Worm (Caenorhabditis elegans) whole organism, L2 larva: ENCODE measurements around the gene ncs-7.
"Not testable (repeated sequence)": the region's sequence is repeated elsewhere in the genome, so short reads cannot be mapped to it uniquely, and the experiment has no call there.

ENCODE experiments used
- C34F6.9 ChIP-seq: fragments of 150-350 bp; optimal IDR thresholded peaks from 2 replicates; lab custom pipeline; 2014; ENCODE audit warnings: missing biosample characterization, missing genetic modification characterization
- F13H6.1 ChIP-seq: sonication (generic microtip); optimal IDR thresholded peaks from 2 replicates; lab custom pipeline; 2016; ENCODE audit warnings: missing genetic modification characterization, missing compliant biosample characterization
- R02D3.7 ChIP-seq: fragments of 150-350 bp; optimal IDR thresholded peaks from 2 replicates; lab custom pipeline; 2014; ENCODE audit warnings: missing biosample characterization, missing genetic modification characterization
- ZK546.5 ChIP-seq: sonication (generic microtip); optimal IDR thresholded peaks from 2 replicates; lab custom pipeline; 2017; ENCODE audit warnings: missing biosample characterization, missing genetic modification characterization
- ama-1 ChIP-seq: fragments of 150-350 bp; optimal IDR thresholded peaks from 2 replicates; lab custom pipeline; 2018; ENCODE audit warnings: inconsistent platforms
- blmp-1 ChIP-seq: sonication (generic microtip); optimal IDR thresholded peaks from 2 replicates; lab custom pipeline; 2017; ENCODE audit warnings: missing genetic modification characterization, mild to moderate bottlenecking, missing compliant biosample characterization, antibody characterized with exemption, moderate library complexity; ENCODE audit not compliant: insufficient read depth
- ceh-16 ChIP-seq: fragments of 150-350 bp; optimal IDR thresholded peaks from 2 replicates; lab custom pipeline; 2014; ENCODE audit warnings: missing biosample characterization, missing genetic modification characterization
- ceh-82 ChIP-seq: fragments of 150-350 bp; optimal IDR thresholded peaks from 2 replicates; lab custom pipeline; 2014; ENCODE audit warnings: missing biosample characterization, missing genetic modification characterization
- crh-2 ChIP-seq: sonication (generic microtip); optimal IDR thresholded peaks from 2 replicates; lab custom pipeline; 2017; ENCODE audit warnings: missing biosample characterization, missing genetic modification characterization
- dmd-4 ChIP-seq: sonication (generic microtip); optimal IDR thresholded peaks from 2 replicates; lab custom pipeline; 2017; ENCODE audit warnings: missing biosample characterization, missing genetic modification characterization
- egl-27 ChIP-seq: sonication (generic microtip); optimal IDR thresholded peaks from 3 replicates; lab custom pipeline; 2017; ENCODE audit warnings: missing biosample characterization, missing genetic modification reagents, missing genetic modification characterization
- elt-3 ChIP-seq: sonication (generic microtip); optimal IDR thresholded peaks from 2 replicates; lab custom pipeline; 2017; ENCODE audit warnings: missing biosample characterization, missing genetic modification characterization
- fos-1 ChIP-seq: fragments of 150-350 bp; optimal IDR thresholded peaks from 2 replicates; lab custom pipeline; 2014; ENCODE audit warnings: missing biosample characterization, missing genetic modification characterization
- gmeb-1 ChIP-seq: fragments of 150-350 bp; optimal IDR thresholded peaks from 2 replicates; lab custom pipeline; 2014; ENCODE audit warnings: missing biosample characterization, missing genetic modification characterization
- lin-11 ChIP-seq: fragments of 150-350 bp; sonication (generic microtip); optimal IDR thresholded peaks from 2 replicates; lab custom pipeline; 2014; ENCODE audit warnings: missing biosample characterization, missing genetic modification characterization, inconsistent platforms, mixed read lengths
- mab-5 ChIP-seq: fragments of 150-350 bp; optimal IDR thresholded peaks from 2 replicates; lab custom pipeline; 2014; ENCODE audit warnings: missing biosample characterization, missing genetic modification characterization
- mbf-1 ChIP-seq: sonication (generic microtip); optimal IDR thresholded peaks from 2 replicates; lab custom pipeline; 2017; ENCODE audit warnings: missing biosample characterization, missing genetic modification characterization
- mdl-1 ChIP-seq, 2 experiments: fragments of 150-350 bp in 1 of 2; sonication (generic microtip) in 1 of 2; optimal IDR thresholded peaks; 2 replicates each; lab custom pipeline; 2017; ENCODE audit warnings: missing biosample characterization in 2 of 2, missing genetic modification characterization in 2 of 2
- nhr-11 ChIP-seq: fragments of 150-350 bp; optimal IDR thresholded peaks from 2 replicates; lab custom pipeline; 2014; ENCODE audit warnings: missing biosample characterization, missing genetic modification characterization
- nhr-12 ChIP-seq: fragments of 150-350 bp; optimal IDR thresholded peaks from 2 replicates; lab custom pipeline; 2014; ENCODE audit warnings: missing biosample characterization, missing genetic modification characterization
- nhr-129 ChIP-seq: fragments of 150-350 bp; optimal IDR thresholded peaks from 2 replicates; lab custom pipeline; 2014; ENCODE audit warnings: missing biosample characterization, missing genetic modification characterization
- nhr-21 ChIP-seq: fragments of 150-350 bp; optimal IDR thresholded peaks from 2 replicates; lab custom pipeline; 2014; ENCODE audit warnings: missing biosample characterization, missing genetic modification characterization
- nhr-237 ChIP-seq: fragments of 150-350 bp; optimal IDR thresholded peaks from 2 replicates; lab custom pipeline; 2014; ENCODE audit warnings: missing biosample characterization, missing genetic modification characterization
- nhr-25 ChIP-seq: fragments of 150-350 bp; sonication (generic microtip); optimal IDR thresholded peaks from 3 replicates; lab custom pipeline; 2014; ENCODE audit warnings: missing biosample characterization, missing genetic modification characterization
- nhr-6 ChIP-seq: fragments of 150-350 bp; optimal IDR thresholded peaks from 2 replicates; lab custom pipeline; 2014; ENCODE audit warnings: missing biosample characterization, missing genetic modification characterization
- nhr-77 ChIP-seq: fragments of 150-350 bp; optimal IDR thresholded peaks from 2 replicates; lab custom pipeline; 2014; ENCODE audit warnings: missing biosample characterization, missing genetic modification characterization
- peb-1 ChIP-seq: fragments of 150-350 bp; optimal IDR thresholded peaks from 2 replicates; lab custom pipeline; 2014; ENCODE audit warnings: missing biosample characterization, missing genetic modification characterization
- sem-4 ChIP-seq: fragments of 150-350 bp; optimal IDR thresholded peaks from 2 replicates; lab custom pipeline; 2014; ENCODE audit warnings: missing biosample characterization, missing genetic modification reagents, missing genetic modification characterization
- skn-1 ChIP-seq: sonication (generic microtip); optimal IDR thresholded peaks from 2 replicates; lab custom pipeline; 2017; ENCODE audit warnings: missing biosample characterization, missing genetic modification characterization
- sma-9 ChIP-seq, 2 experiments: fragments of 150-350 bp in 1 of 2; sonication (generic microtip) in 1 of 2; optimal IDR thresholded peaks; 2 replicates each; lab custom pipeline; 2014 to 2016; ENCODE audit warnings: missing genetic modification characterization in 2 of 2, mild to moderate bottlenecking in 1 of 2, missing biosample characterization in 1 of 2, missing compliant biosample characterization in 1 of 2, missing genetic modification reagents in 1 of 2, moderate library complexity in 1 of 2
- snpc-4 ChIP-seq: fragments of 150-350 bp; optimal IDR thresholded peaks from 2 replicates; lab custom pipeline; 2014; ENCODE audit warnings: missing biosample characterization, missing genetic modification characterization
- unc-55 ChIP-seq: fragments of 150-350 bp; sonication (generic microtip); optimal IDR thresholded peaks from 3 replicates; lab custom pipeline; 2014; ENCODE audit warnings: missing biosample characterization, missing genetic modification reagents, missing genetic modification characterization
- zag-1 ChIP-seq: fragments of 150-350 bp; optimal IDR thresholded peaks from 2 replicates; lab custom pipeline; 2014; ENCODE audit warnings: missing biosample characterization, missing genetic modification characterization
- ztf-11 ChIP-seq: sonication (generic microtip); optimal IDR thresholded peaks from 2 replicates; lab custom pipeline; 2017; ENCODE audit warnings: missing biosample characterization, missing genetic modification characterization
- ztf-4 ChIP-seq: fragments of 150-350 bp; optimal IDR thresholded peaks from 2 replicates; lab custom pipeline; 2014; ENCODE audit warnings: missing biosample characterization, missing genetic modification characterization

ncs-7 gene

DNA sequence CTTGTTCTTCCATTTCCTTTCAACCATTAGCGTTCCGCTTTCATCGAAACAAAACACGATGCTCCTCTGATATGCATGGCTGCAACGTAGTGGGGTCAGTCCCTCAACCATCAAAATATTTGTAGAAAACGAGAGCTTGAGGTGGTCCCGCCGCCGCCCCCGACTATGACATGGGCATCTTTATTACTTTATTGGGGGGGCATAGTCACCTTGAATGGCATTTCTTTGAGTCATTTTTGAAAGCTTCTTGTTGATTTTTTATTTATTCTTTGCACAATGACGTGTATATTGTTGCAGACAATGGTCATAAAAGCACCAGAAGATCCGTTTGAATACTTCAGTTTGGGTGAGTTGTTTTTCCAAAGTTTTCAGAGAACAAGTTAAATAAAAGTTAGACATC, at the start of gene ncs-7:
TSS of gene ncs-7 (plus strand) at position 301 of the 400 bp plus-strand sequence.
- TF ChIP-seq egl-27 (tag; lab: Kevin White, UChicago) (no peak), fos-1 (tag; lab: Kevin White, UChicago) (no peak), peb-1 (no peak), gmeb-1 (tag; lab: Kevin White, UChicago) (no peak), ZK546.5 (tag; lab: Kevin White, UChicago) (no peak), nhr-11 (tag; lab: Kevin White, UChicago) (no peak), nhr-77 (tag; lab: Kevin White, UChicago) (no peak), ceh-82 (no peak), ama-1 (lab: Kevin White, UChicago) (no peak), elt-3 (no peak), nhr-6 (tag; lab: Kevin White, UChicago) (no peak), skn-1 (no peak), ceh-16 (tag; lab: Kevin White, UChicago) (no peak), sma-9 (GFP tag; optimal IDR thresholded peaks at IDR 0.05; lab: Kevin White, UChicago) (no peak), sma-9 (tag; optimal IDR thresholded peaks at IDR 0.05; lab: Kevin White, UChicago) (no peak), mdl-1 (tag; optimal IDR thresholded peaks at IDR 0.05; lab: Kevin White, UChicago) (no peak), C34F6.9 (no peak), ztf-11 (tag; lab: Kevin White, UChicago) (no peak), nhr-129 (no peak)

- no peak for TF ChIP-seq nhr-21
- no peak for TF ChIP-seq lin-11
- TF ChIP-seq sma-9 (GFP tag; optimal IDR thresholded peaks at IDR 0.05; lab: Kevin White, UChicago), result no peak
- TF ChIP-seq sma-9 (tag; optimal IDR thresholded peaks at IDR 0.05; lab: Kevin White, UChicago), result no peak
- no peak for TF ChIP-seq nhr-25 (tag; lab: Kevin White, UChicago)
- TF ChIP-seq ztf-4 (tag; lab: Kevin White, UChicago), result no peak
- no peak for TF ChIP-seq peb-1
- TF ChIP-seq R02D3.7 (tag; lab: Kevin White, UChicago), result no peak
- TF ChIP-seq F13H6.1 (tag; lab: Kevin White, UChicago), result no peak
- no peak for TF ChIP-seq nhr-77 (tag; lab: Kevin White, UChicago)
- no peak for TF ChIP-seq dmd-4 (tag; lab: Kevin White, UChicago)
- no peak for TF ChIP-seq mbf-1 (tag; lab: Kevin White, UChicago)
- no peak for TF ChIP-seq nhr-6 (tag; lab: Kevin White, UChicago)
- TF ChIP-seq unc-55, result no peak
- TF ChIP-seq mdl-1 (tag; optimal IDR thresholded peaks at IDR 0.05; lab: Kevin White, UChicago), result no peak
- TF ChIP-seq snpc-4, result no peak
Measured at ce11 chrX:17567378-17567777, 47.0 kb upstream of the ncs-7 start, which contains the start of gene F39B3.7. Gene F39B3.7 (minus strand): TSS chrX:17567478.

- not testable (repeated sequence) for TF ChIP-seq nhr-237; mab-5 (tag; lab: Kevin White, UChicago); sem-4 (tag; lab: Kevin White, UChicago)
Measured at ce11 chrX:17579011-17579410, 35.3 kb upstream of the ncs-7 start, which contains the start of gene F39B3.3. Gene F39B3.3 (minus strand): TSS chrX:17579111.

DNA sequence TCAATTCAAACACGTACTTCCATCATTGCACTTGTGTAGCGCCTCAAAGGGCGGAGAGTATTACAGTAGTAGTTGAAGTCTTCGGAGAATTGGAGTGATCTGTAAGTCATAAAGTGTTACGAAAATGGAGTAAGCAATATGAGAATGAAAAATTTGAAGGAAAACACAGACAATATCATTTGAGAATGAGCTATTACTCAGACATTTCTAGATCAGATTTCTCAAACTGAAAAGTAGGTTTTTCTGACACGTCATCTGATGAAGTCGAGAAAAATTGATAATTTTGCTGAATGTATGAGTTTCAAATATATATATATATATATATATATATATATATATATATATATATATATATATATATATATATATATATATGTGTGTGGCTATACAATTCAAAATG, 34.6 kb upstream of the ncs-7 start, which contains the start of gene frpr-7:
TSS of gene frpr-7 (minus strand) at position 101 of the 400 bp plus-strand sequence.
- TF ChIP-seq R02D3.7 (tag; lab: Kevin White, UChicago), result no peak
- TF ChIP-seq sma-9 (GFP tag; optimal IDR thresholded peaks at IDR 0.05; lab: Kevin White, UChicago), result no peak
- TF ChIP-seq sma-9 (tag; optimal IDR thresholded peaks at IDR 0.05; lab: Kevin White, UChicago), result no peak
- TF ChIP-seq gmeb-1 (tag; lab: Kevin White, UChicago), result no peak
- no peak for TF ChIP-seq nhr-25 (tag; lab: Kevin White, UChicago)
- TF ChIP-seq nhr-237, result no peak
- no peak for TF ChIP-seq blmp-1 (tag; lab: Kevin White, UChicago)
- no peak for TF ChIP-seq nhr-77 (tag; lab: Kevin White, UChicago)
- TF ChIP-seq C34F6.9, result no peak

ce11 chrX:17598712-17599111, 15.6 kb upstream of the ncs-7 start:
- TF ChIP-seq lin-11 (no peak), fos-1 (tag; lab: Kevin White, UChicago) (peak; percentile 77)

ce11 chrX:17600139-17600538, 14.2 kb upstream of the ncs-7 start, which contains the start of gene lec-9:
Gene lec-9 (plus strand): TSS chrX:17600487.
- peak; percentile 87 for TF ChIP-seq crh-2
- peak; percentile 57 for TF ChIP-seq F13H6.1 (tag; lab: Kevin White, UChicago)
- TF ChIP-seq snpc-4, result no peak
- peak; percentile 79 for TF ChIP-seq sma-9 (GFP tag; optimal IDR thresholded peaks at IDR 0.05; lab: Kevin White, UChicago)
- TF ChIP-seq sma-9 (tag; optimal IDR thresholded peaks at IDR 0.05; lab: Kevin White, UChicago), result no peak
- TF ChIP-seq skn-1, result peak; percentile 24
- no peak for TF ChIP-seq zag-1 (tag; lab: Kevin White, UChicago)
- TF ChIP-seq gmeb-1 (tag; lab: Kevin White, UChicago), result peak; percentile 36
- peak; percentile 94 for TF ChIP-seq fos-1 (tag; lab: Kevin White, UChicago)
- TF ChIP-seq nhr-12 (tag; lab: Kevin White, UChicago), result no peak
- TF ChIP-seq, all 48 proteins: peak for 6
